Worm (Caenorhabditis elegans) whole organism, L1 larva: ENCODE measurements around the gene cec-4.

ENCODE experiments used
- C16A3.4 ChIP-seq: fragments of 150-350 bp; optimal IDR thresholded peaks from 2 replicates; lab custom pipeline; 2014; ENCODE audit warnings: missing biosample characterization, missing genetic modification characterization
- C34B4.2 ChIP-seq: sonication (generic microtip); optimal IDR thresholded peaks from 2 replicates; lab custom pipeline; 2017; ENCODE audit warnings: mild to moderate bottlenecking, missing genetic modification characterization, missing compliant biosample characterization
- aha-1 ChIP-seq: fragments of 150-350 bp; optimal IDR thresholded peaks from 2 replicates; lab custom pipeline; 2014; ENCODE audit warnings: missing biosample characterization, missing genetic modification characterization
- ama-1 ChIP-seq: fragments of 150-350 bp; optimal IDR thresholded peaks from 2 replicates; lab custom pipeline; 2014
- ceh-8 ChIP-seq: fragments of 200-800 bp; sonication (Bioruptor generic); optimal IDR thresholded peaks from 2 replicates; lab custom pipeline; 2018; ENCODE audit warnings: mild to moderate bottlenecking, missing genetic modification characterization, moderate library complexity, missing compliant biosample characterization
- ceh-82 ChIP-seq, 3 experiments: fragments of 150-350 bp in 1 of 3; sonication (generic microtip) in 2 of 3; optimal IDR thresholded peaks; 2 replicates each; lab custom pipeline; 2014 to 2017; ENCODE audit warnings: missing biosample characterization in 3 of 3, missing genetic modification characterization in 3 of 3
- ces-1 ChIP-seq: fragments of 150-350 bp; optimal IDR thresholded peaks from 2 replicates; lab custom pipeline; 2014; ENCODE audit warnings: missing biosample characterization, missing genetic modification reagents, missing genetic modification characterization
- dsc-1 ChIP-seq: sonication (generic microtip); optimal IDR thresholded peaks from 2 replicates; lab custom pipeline; 2016; ENCODE audit warnings: mild to moderate bottlenecking, missing genetic modification characterization, missing compliant biosample characterization
- efl-1 ChIP-seq, 4 experiments: fragments of 150-350 bp; optimal IDR thresholded peaks in 3 of 4; peaks in 1 of 4; 1 replicate in 1 of 4; 2 replicates in 3 of 4; lab custom pipeline; 2014; ENCODE audit warnings: missing biosample characterization in 2 of 4, missing genetic modification characterization in 2 of 4, missing genetic modification reagents in 2 of 4
- egl-13 ChIP-seq: sonication (generic microtip); optimal IDR thresholded peaks from 2 replicates; lab custom pipeline; 2016; ENCODE audit warnings: missing genotype, missing genetic modification reagents, missing genetic modification characterization, missing compliant biosample characterization
- ets-5 ChIP-seq: fragments of 200-800 bp; sonication (Bioruptor generic); IDR thresholded peaks from 2 replicates; pipeline ENCODE4 v1.3.6; 2022; ENCODE audit warnings: missing genetic modification characterization, missing compliant biosample characterization
- fkh-10 ChIP-seq: sonication (generic microtip); optimal IDR thresholded peaks from 2 replicates; lab custom pipeline; 2017; ENCODE audit warnings: missing biosample characterization, missing genetic modification reagents, missing genetic modification characterization
- fkh-8 ChIP-seq: sonication (generic microtip); optimal IDR thresholded peaks from 2 replicates; lab custom pipeline; 2016; ENCODE audit warnings: mild to moderate bottlenecking, missing genetic modification characterization, missing compliant biosample characterization
- isw-1 ChIP-seq: fragments of 200-800 bp; sonication (Bioruptor generic); IDR thresholded peaks from 2 replicates; pipeline ENCODE4 v1.3.6; 2022; ENCODE audit warnings: missing genetic modification characterization, missing compliant biosample characterization
- jun-1 ChIP-seq: fragments of 150-350 bp; optimal IDR thresholded peaks from 2 replicates; lab custom pipeline; 2014; ENCODE audit warnings: missing biosample characterization, missing genetic modification reagents, missing genetic modification characterization
- lin-13 ChIP-seq: fragments of 150-350 bp; optimal IDR thresholded peaks from 2 replicates; lab custom pipeline; 2014; ENCODE audit warnings: missing biosample characterization, missing genetic modification reagents, missing genetic modification characterization
- lin-14 ChIP-seq: fragments of 200-800 bp; sonication (Bioruptor generic); optimal IDR thresholded peaks from 2 replicates; lab custom pipeline; 2018; ENCODE audit warnings: mild to moderate bottlenecking, missing genetic modification characterization, moderate library complexity, missing compliant biosample characterization
- lin-39 ChIP-seq: fragments of 150-350 bp; optimal IDR thresholded peaks from 2 replicates; lab custom pipeline; 2014; ENCODE audit warnings: missing biosample characterization, missing genetic modification reagents, missing genetic modification characterization
- lsy-2 ChIP-seq, 2 experiments: fragments of 150-350 bp; optimal IDR thresholded peaks; 2 replicates each; lab custom pipeline; 2014; ENCODE audit warnings: missing biosample characterization in 2 of 2, missing genetic modification characterization in 2 of 2
- mep-1 ChIP-seq: fragments of 150-350 bp; optimal IDR thresholded peaks from 2 replicates; lab custom pipeline; 2014; ENCODE audit warnings: missing biosample characterization, missing genetic modification characterization
- nhr-19 ChIP-seq: fragments of 200-800 bp; sonication (Bioruptor generic); conservative IDR thresholded peaks from 2 replicates; pipeline ENCODE4 v1.3.6; 2022; ENCODE audit warnings: missing genetic modification characterization, missing compliant biosample characterization
- nhr-47 ChIP-seq: sonication (generic microtip); optimal IDR thresholded peaks from 2 replicates; lab custom pipeline; 2016; ENCODE audit warnings: mild to moderate bottlenecking, missing genetic modification characterization, moderate library complexity, missing compliant biosample characterization
- nhr-71 ChIP-seq: sonication (generic microtip); optimal IDR thresholded peaks from 2 replicates; lab custom pipeline; 2016; ENCODE audit warnings: mild to moderate bottlenecking, missing genetic modification characterization, moderate library complexity, missing compliant biosample characterization
- nhr-77 ChIP-seq: fragments of 150-350 bp; optimal IDR thresholded peaks from 2 replicates; lab custom pipeline; 2014; ENCODE audit warnings: missing biosample characterization, missing genetic modification characterization
- nhr-84 ChIP-seq: sonication (generic microtip); optimal IDR thresholded peaks from 2 replicates; lab custom pipeline; 2017; ENCODE audit warnings: missing biosample characterization, missing genetic modification characterization
- pax-3 ChIP-seq: fragments of 200-800 bp; sonication (Bioruptor generic); optimal IDR thresholded peaks from 2 replicates; lab custom pipeline; 2018; ENCODE audit warnings: mild to moderate bottlenecking, missing genetic modification characterization, moderate library complexity, missing compliant biosample characterization
- rnt-1 ChIP-seq: sonication (generic microtip); optimal IDR thresholded peaks from 2 replicates; lab custom pipeline; 2016; ENCODE audit warnings: mild to moderate bottlenecking, missing genetic modification characterization, moderate library complexity, missing compliant biosample characterization
- skn-1 ChIP-seq: fragments of 150-350 bp; optimal IDR thresholded peaks from 2 replicates; lab custom pipeline; 2014; ENCODE audit warnings: missing biosample characterization, missing genetic modification characterization
- snpc-4 ChIP-seq: fragments of 150-350 bp; optimal IDR thresholded peaks from 2 replicates; lab custom pipeline; 2014; ENCODE audit warnings: missing biosample characterization, missing genetic modification characterization
- snu-23 ChIP-seq: sonication (generic microtip); optimal IDR thresholded peaks from 2 replicates; lab custom pipeline; 2016; ENCODE audit warnings: missing genetic modification characterization, missing compliant biosample characterization
- sptf-1 ChIP-seq: fragments of 150-350 bp; optimal IDR thresholded peaks from 2 replicates; lab custom pipeline; 2014; ENCODE audit warnings: missing biosample characterization, missing genetic modification characterization
- swsn-7 ChIP-seq: sonication (generic microtip); optimal IDR thresholded peaks from 2 replicates; lab custom pipeline; 2016; ENCODE audit warnings: missing genetic modification characterization, missing compliant biosample characterization
- tbx-2 ChIP-seq: sonication (generic microtip); optimal IDR thresholded peaks from 2 replicates; lab custom pipeline; 2016; ENCODE audit warnings: missing genetic modification characterization, missing compliant biosample characterization
- unc-62 ChIP-seq: fragments of 150-350 bp; optimal IDR thresholded peaks from 2 replicates; lab custom pipeline; 2014; ENCODE audit warnings: missing biosample characterization, missing genetic modification reagents, missing genetic modification characterization
- unc-86 ChIP-seq: sonication (generic microtip); optimal IDR thresholded peaks from 2 replicates; lab custom pipeline; 2016; ENCODE audit warnings: missing genetic modification characterization, missing compliant biosample characterization
- xbp-1 ChIP-seq: sonication (generic microtip); optimal IDR thresholded peaks from 2 replicates; lab custom pipeline; 2016; ENCODE audit warnings: missing genetic modification characterization, missing compliant biosample characterization
- zag-1 ChIP-seq: fragments of 150-350 bp; optimal IDR thresholded peaks from 2 replicates; lab custom pipeline; 2014; ENCODE audit warnings: missing biosample characterization, missing genetic modification characterization
- ztf-4 ChIP-seq: fragments of 150-350 bp; optimal IDR thresholded peaks from 2 replicates; lab custom pipeline; 2014; ENCODE audit warnings: missing biosample characterization, missing genetic modification characterization

cec-4 gene

ce11 chrIV:7612523-7612922 lies 37.0 kb downstream of the cec-4 start:
- TF ChIP-seq unc-86 (tag; lab: Kevin White, UChicago) (peak; percentile 12), nhr-47 (peak; percentile 54), efl-1 (optimal IDR thresholded peaks at IDR 0.05; lab: Kevin White, UChicago) (no peak), efl-1 (GFP tag; optimal IDR thresholded peaks at IDR 0.05 in 1 of 2; lab: Kevin White, UChicago) (peak in 1 of 2 experiments; percentile 3), nhr-71 (peak; percentile 54), ces-1 (GFP tag; lab: Kevin White, UChicago) (no peak), dsc-1 (tag; lab: Kevin White, UChicago) (no peak), lin-14 (GFP tag; lab: Kevin White, UChicago) (peak; percentile 70), tbx-2 (tag; lab: Kevin White, UChicago) (peak; percentile 47), nhr-77 (no peak), swsn-7 (tag; lab: Kevin White, UChicago) (peak; percentile 3), ceh-8 (GFP tag; lab: Kevin White, UChicago) (peak; percentile 53), ztf-4 (tag; lab: Kevin White, UChicago) (no peak), snpc-4 (no peak), ets-5 (GFP tag; lab: Robert Waterston, UW) (no peak), fkh-10 (GFP tag; lab: Kevin White, UChicago) (peak; percentile 17), skn-1 (tag; lab: Kevin White, UChicago) (no peak)

- TF ChIP-seq fkh-10 (GFP tag; lab: Kevin White, UChicago) (peak; percentile 31), ama-1 (lab: Kevin White, UChicago) (no peak), zag-1 (tag; lab: Kevin White, UChicago) (peak; percentile 49), tbx-2 (tag; lab: Kevin White, UChicago) (peak; percentile 20), lin-14 (GFP tag; lab: Kevin White, UChicago) (peak; percentile 86), nhr-47 (peak; percentile 40), egl-13 (tag; lab: Kevin White, UChicago) (peak; percentile 31), ceh-82 (tag; optimal IDR thresholded peaks at IDR 0.05; lab: Kevin White, UChicago) (peak in 2 of 3 experiments; percentile 46 to 54), rnt-1 (tag; lab: Kevin White, UChicago) (no peak), aha-1 (tag; lab: Kevin White, UChicago) (no peak), lsy-2 (tag; optimal IDR thresholded peaks at IDR 0.05; lab: Kevin White, UChicago) (peak in 1 of 2 experiments; percentile 4), unc-86 (tag; lab: Kevin White, UChicago) (peak; percentile 49), C34B4.2 (no peak), nhr-77 (no peak), snu-23 (peak; percentile 34), swsn-7 (tag; lab: Kevin White, UChicago) (peak; percentile 47), fkh-8 (tag; lab: Kevin White, UChicago) (peak; percentile 66), jun-1 (tag; lab: Kevin White, UChicago) (no peak), sptf-1 (no peak), xbp-1 (tag; lab: Kevin White, UChicago) (peak; percentile 26), nhr-71 (peak; percentile 48), isw-1 (GFP tag; lab: Robert Waterston, UW) (peak; percentile 20; the same call in 1 of the 2 replicates)
Measured at ce11 chrIV:7619261-7619660, 43.7 kb downstream of the cec-4 start.

- TF ChIP-seq lin-39 (tag; lab: Kevin White, UChicago) (no peak), nhr-84 (no peak), lin-14 (GFP tag; lab: Kevin White, UChicago) (peak; percentile 54), egl-13 (tag; lab: Kevin White, UChicago) (no peak), mep-1 (no peak), xbp-1 (tag; lab: Kevin White, UChicago) (no peak), C16A3.4 (tag; lab: Kevin White, UChicago) (no peak), nhr-71 (no peak), lsy-2 (tag; optimal IDR thresholded peaks at IDR 0.05; lab: Kevin White, UChicago) (no peak), nhr-77 (no peak), nhr-19 (GFP tag; lab: Robert Waterston, UW) (no peak), isw-1 (GFP tag; lab: Robert Waterston, UW) (no peak), unc-62 (GFP tag; lab: Kevin White, UChicago) (no peak), ceh-82 (tag; optimal IDR thresholded peaks at IDR 0.05; lab: Kevin White, UChicago) (peak in 1 of 3 experiments; percentile 1), lin-13 (GFP tag; lab: Kevin White, UChicago) (no peak), efl-1 (optimal IDR thresholded peaks at IDR 0.05; lab: Kevin White, UChicago) (no peak), efl-1 (GFP tag; optimal IDR thresholded peaks at IDR 0.05 in 1 of 2; lab: Kevin White, UChicago) (peak in 1 of 2 experiments; percentile 76), pax-3 (tag; lab: Kevin White, UChicago) (no peak)
- TF ChIP-seq, all 84 proteins: peak for 3
Measured at ce11 chrIV:7620450-7620849, 44.9 kb downstream of the cec-4 start.
